Fruit fly (Drosophila melanogaster): ENCODE results near the gene GstT3.

DNA sequence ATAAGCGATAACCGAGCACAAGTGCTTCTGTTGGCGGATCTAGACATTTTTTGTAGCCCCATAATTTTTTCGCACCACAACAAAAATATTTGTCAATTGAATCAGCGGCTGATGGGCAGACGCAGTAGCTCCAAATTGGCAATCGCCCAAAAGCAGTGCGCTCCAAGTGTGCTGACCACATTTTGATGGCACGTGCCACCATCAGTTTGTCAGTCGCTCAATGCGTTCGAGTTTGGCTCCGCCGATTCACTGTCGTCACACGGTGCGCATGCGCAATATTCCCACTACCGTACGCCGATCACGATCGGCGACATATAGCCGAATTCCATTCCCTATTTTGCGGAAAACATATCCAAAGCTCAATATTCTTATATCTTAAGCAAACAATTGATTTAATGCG is 11.4 kb downstream of the GstT3 start:
- no peak for TF ChIP-seq Eip93F (GFP tag; optimal IDR thresholded peaks at IDR 0.05)
- TF ChIP-seq dsx (GFP tag; optimal IDR thresholded peaks at IDR 0.05; ENCODE audit: poor library complexity, severe bottlenecking) = no peak
- TF ChIP-seq Blimp-1 (GFP tag; optimal IDR thresholded peaks at IDR 0.05) = no peak
- TF ChIP-seq CG10631 (GFP tag; optimal IDR thresholded peaks at IDR 0.05) = no peak
- TF ChIP-seq dac (GFP tag; optimal IDR thresholded peaks at IDR 0.05) = no peak
- no peak for TF ChIP-seq CG16779 (tag; optimal IDR thresholded peaks at IDR 0.05)
- no peak for TF ChIP-seq CG8632 (GFP tag; optimal IDR thresholded peaks at IDR 0.05)
- TF ChIP-seq acj6 (GFP tag; optimal IDR thresholded peaks at IDR 0.05) = no peak
- no peak for TF ChIP-seq CG8119 (GFP tag; IDR thresholded peaks at IDR 0.05)
